Worm (Caenorhabditis elegans): Measurements from ENCODE around the gene srh-61.

- no peak for TF ChIP-seq ama-1 (optimal IDR thresholded peaks at IDR 0.05)
- peak; percentile 78 for TF ChIP-seq aha-1 (tag)
- TF ChIP-seq nhr-76 (tag; optimal IDR thresholded peaks at IDR 0.05): no peak
- no peak for TF ChIP-seq lin-13 (GFP tag; optimal IDR thresholded peaks at IDR 0.05)
- no peak for TF ChIP-seq Y48G9A.11 (GFP tag; IDR thresholded peaks at IDR 0.05)
- TF ChIP-seq lin-39 (tag; optimal IDR thresholded peaks at IDR 0.05): no peak
- TF ChIP-seq unc-62 (GFP tag; optimal IDR thresholded peaks at IDR 0.05 in 1 of 2): peak in 1 of 2 experiments; percentile 80
- no peak for TF ChIP-seq unc-62 (tag; optimal IDR thresholded peaks at IDR 0.05)
- no peak for TF ChIP-seq pqm-1 (tag; optimal IDR thresholded peaks at IDR 0.05)
- no peak for TF ChIP-seq nhr-11 (tag; optimal IDR thresholded peaks at IDR 0.05)
These were observed 33.4 kb upstream of the srh-61 start for ce11 chrII:12549613-12550012.

Measured in whole organism, L4 larva.